Fruit fly (Drosophila melanogaster) Kc167 (cell line): ENCODE results near the gene Ttc1.

Experiments
- Myc ChIP-seq: fragments of >200 bp; optimal IDR thresholded peaks from 2 replicates; lab custom pipeline; 2017; ENCODE audit warnings: missing external identifiers
- Sin3A ChIP-seq: fragments of >200 bp; optimal IDR thresholded peaks from 2 replicates; lab custom pipeline; 2018; ENCODE audit warnings: missing external identifiers
- h ChIP-seq: fragments of >200 bp; optimal IDR thresholded peaks from 3 replicates; lab custom pipeline; 2018; ENCODE audit warnings: missing external identifiers
- insv ChIP-seq: fragments of >200 bp; optimal IDR thresholded peaks from 3 replicates; lab custom pipeline; 2018; ENCODE audit warnings: missing external identifiers
- psq ChIP-seq: fragments of >200 bp; optimal IDR thresholded peaks from 2 replicates; lab custom pipeline; 2017; ENCODE audit warnings: missing external identifiers
- ttk ChIP-seq: sonication (Bioruptor generic); optimal IDR thresholded peaks from 2 replicates; lab custom pipeline; 2017; ENCODE audit warnings: missing external identifiers

Ttc1 gene

dm6 chr3R:16442937-16443336 is at the start of gene Ttc1, which contains the start of gene CG14882:
Gene Ttc1, minus strand, starts transcription at chr3R:16443007.
Gene CG14882, plus strand, starts transcription at chr3R:16443207.
- TF ChIP-seq Sin3A (no peak), Myc (no peak), insv (lab: Kevin White, UChicago) (no peak), psq (lab: Kevin White, UChicago) (no peak), ttk (no peak), h (lab: Kevin White, UChicago) (no peak)

DNA sequence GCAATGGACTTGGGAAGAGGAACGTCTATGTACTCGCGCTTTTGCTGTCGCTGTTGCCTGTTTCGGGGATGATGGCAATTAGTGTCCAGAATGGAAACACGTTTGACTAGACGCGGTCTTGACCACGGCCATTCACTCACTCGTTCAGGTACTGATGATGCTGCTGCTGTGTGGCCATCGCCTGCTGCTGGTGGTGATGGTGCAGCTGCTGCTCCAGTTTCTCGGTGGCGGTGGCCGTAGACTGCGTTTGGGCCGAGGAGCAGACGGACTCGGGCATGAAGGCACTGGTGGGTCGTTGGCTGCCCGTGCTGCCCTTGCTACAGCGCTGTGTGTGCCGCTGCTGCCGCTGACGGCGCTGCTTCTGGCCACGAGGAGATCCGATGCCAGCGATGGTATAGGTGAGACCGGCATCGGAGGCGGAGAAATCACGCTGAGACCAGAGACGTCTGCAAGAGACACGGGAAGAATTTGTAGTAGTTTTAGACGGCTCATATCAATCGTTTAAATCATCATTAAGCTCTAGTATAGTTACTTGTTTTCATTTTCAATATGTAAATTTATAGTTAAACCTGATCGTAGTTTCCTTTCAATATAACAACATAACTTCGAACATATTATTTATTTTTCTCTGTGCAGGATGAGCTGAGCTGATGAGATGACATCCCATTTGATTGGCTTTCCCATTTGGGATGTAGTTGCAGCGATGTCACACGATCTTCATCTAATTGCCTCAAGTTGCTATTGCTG is 42.9 kb upstream of the Ttc1 start:
- TF ChIP-seq insv (lab: Kevin White, UChicago) (no peak), Sin3A (no peak), psq (lab: Kevin White, UChicago) (no peak), Myc (no peak), h (lab: Kevin White, UChicago) (no peak), ttk (no peak)

DNA sequence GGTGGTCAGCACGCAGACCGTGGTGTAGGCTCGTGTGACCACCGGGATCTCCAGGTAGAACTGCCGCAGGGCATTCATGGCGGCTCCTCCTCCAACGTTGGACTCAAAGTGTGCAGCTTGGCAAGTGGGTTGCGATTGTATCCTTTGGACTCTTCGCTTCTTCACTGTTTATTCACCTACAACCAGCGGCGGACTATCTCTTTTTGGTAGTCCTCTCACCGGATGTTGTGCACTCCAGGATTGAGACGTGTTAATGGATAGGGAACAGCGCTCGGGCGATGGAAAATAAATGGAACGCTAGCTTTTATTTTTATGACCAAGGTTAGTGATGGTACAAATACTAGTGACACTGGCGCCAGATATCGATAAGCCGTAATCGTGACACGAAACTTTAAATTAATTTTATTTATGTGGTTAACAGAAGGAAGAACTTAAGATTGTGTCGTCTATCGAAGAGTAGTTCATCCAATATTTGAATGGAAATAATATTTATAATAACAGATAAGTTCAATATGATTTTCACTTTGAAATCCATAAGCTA is 41.1 kb upstream of the Ttc1 start, which contains the start of gene Der-2:
Gene Der-2 (minus strand): TSS at position 347 of the 541 bp plus-strand sequence.
- TF ChIP-seq Myc: no peak
- no peak for TF ChIP-seq Sin3A
- TF ChIP-seq insv (lab: Kevin White, UChicago): no peak
- TF ChIP-seq ttk: no peak
- no peak for TF ChIP-seq h (lab: Kevin White, UChicago)
- no peak for TF ChIP-seq psq (lab: Kevin White, UChicago)

DNA sequence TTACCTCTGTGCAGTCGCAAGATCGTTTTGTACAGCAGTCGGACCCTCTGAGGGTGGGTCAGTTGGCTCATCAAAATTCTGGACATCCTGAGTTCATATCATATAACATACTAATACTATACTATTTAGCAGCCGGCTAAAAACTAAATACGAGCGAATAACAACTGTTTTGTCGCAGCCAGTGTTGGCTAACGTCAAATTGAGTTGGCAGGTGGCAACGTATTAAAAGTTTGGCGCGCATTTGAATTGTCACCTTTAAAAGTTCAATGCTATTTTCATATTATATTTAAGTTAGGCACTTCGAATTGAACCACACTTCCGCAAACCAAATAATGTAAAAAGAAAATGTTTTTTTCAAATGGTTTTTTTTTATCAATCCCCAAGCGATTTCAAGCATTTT is 39.5 kb upstream of the Ttc1 start, which contains the start of gene Sdhaf3:
Gene Sdhaf3 (minus strand): TSS at position 177 of the 400 bp plus-strand sequence.
- TF ChIP-seq insv (lab: Kevin White, UChicago): no peak
- TF ChIP-seq psq (lab: Kevin White, UChicago): no peak
- no peak for TF ChIP-seq Sin3A
- TF ChIP-seq h (lab: Kevin White, UChicago): no peak
- no peak for TF ChIP-seq ttk
- no peak for TF ChIP-seq Myc

DNA sequence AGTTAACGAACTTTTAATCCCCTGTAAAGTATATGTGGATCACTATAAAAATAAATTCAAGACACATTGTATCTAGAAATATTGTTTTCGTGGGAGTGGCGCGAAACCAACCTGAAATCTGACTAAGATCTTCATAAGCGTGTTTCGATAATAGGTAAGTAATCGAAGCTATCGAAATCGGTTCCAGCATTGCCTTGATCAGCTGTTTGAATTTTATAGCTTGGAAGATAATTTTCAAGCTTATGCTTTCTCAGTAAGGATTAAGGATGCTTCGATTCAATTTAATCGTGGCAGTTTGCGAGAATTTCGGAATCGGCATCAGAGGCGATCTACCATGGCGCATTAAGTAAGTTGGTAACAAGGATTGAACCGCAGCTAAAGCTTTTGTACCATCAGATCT is 38.2 kb upstream of the Ttc1 start, which contains the start of gene Dhfr:
Gene Dhfr (plus strand): TSS at position 173 of the 400 bp plus-strand sequence.
- no peak for TF ChIP-seq ttk

DNA sequence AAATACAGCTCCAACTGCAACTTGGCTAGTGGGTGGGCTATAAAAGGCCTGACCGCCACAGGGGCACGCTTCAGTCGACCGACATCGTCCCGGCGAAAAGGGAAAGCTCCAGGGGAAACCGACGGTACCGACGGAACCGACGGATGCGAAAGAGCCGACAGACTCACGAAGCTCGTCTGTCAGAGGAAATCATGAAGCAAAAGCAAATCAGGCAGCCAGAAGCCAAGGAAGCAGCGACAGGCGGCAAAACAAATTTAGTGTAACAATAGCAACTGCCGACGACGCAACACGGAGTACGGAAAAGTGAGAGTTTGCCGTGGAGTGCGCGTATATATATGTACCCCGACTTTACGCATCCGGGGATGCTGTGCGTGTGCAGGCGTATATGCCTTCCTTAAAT is 34.2 kb upstream of the Ttc1 start, which contains the start of gene Gyc89Db:
Gene Gyc89Db (plus strand): TSS at position 78 of the 400 bp plus-strand sequence.
- TF ChIP-seq Sin3A: no peak
- no peak for TF ChIP-seq Myc
- TF ChIP-seq psq (lab: Kevin White, UChicago): no peak
- no peak for TF ChIP-seq h (lab: Kevin White, UChicago)
- no peak for TF ChIP-seq ttk
- no peak for TF ChIP-seq insv (lab: Kevin White, UChicago)

dm6 chr3R:16476472-16476871 is 33.7 kb upstream of the Ttc1 start:
- TF ChIP-seq Sin3A: no peak
- TF ChIP-seq Myc: no peak
- TF ChIP-seq insv (lab: Kevin White, UChicago): no peak
- TF ChIP-seq ttk: no peak
- TF ChIP-seq psq (lab: Kevin White, UChicago): no peak
- TF ChIP-seq h (lab: Kevin White, UChicago): no peak

DNA sequence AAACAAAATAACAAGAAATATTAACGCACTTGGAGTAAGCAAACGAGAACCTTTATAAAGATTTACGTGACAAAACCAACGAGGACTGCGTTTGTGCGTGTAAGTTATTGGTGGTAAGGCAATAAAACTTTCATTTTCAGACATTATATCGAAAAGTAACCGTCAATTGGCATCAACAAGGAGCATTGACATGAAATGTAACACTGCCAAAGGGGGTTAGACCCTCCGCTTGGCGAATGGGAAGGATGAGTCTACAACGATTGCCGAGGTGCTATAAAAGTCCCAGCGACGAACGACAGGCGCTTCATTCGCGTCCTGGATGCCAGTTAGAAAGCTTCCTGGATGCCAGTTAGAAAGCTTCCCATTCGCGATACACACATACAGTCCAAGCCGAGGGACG is 29.5 kb upstream of the Ttc1 start, which contains the start of gene Gyc89Da:
Gene Gyc89Da (plus strand): TSS at position 301 of the 400 bp plus-strand sequence.
- TF ChIP-seq ttk: no peak
- no peak for TF ChIP-seq Sin3A
- no peak for TF ChIP-seq psq (lab: Kevin White, UChicago)
- TF ChIP-seq h (lab: Kevin White, UChicago): no peak
- TF ChIP-seq Myc: no peak

DNA sequence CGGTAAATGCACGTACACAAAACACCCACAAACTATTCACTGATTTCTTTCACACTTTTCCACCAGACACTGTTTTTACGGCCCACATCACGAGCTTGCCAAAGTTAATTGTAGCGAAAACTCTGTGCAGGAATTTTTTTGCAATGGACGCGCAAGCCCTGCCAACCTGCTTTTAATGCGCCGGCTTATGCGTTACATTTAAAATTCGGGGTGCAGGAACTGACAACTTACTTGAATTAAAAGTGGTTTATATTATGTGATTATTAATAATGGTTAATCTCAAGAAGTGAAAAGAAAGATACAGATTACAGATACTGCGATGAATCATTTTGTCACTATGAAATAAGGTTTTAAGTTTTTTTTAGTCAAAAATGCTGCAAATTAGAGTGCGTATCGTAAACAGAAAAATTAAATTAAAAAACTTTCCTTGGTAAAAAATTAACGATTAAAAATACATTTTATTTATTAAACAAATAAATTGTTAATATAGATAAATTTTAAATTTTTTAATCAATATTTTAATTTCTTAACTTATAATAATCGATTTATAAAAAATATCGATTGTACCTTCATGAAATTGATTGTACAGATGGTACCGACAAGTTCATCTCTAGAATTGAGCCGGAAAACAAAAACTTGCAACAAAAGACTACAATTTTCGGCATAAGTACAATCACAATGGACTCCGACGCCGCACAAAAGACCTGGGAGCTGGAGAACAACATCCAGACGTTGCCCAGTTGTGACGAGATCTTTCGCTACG is 26.9 kb upstream of the Ttc1 start, which contains the start of the genes CG42232 and CSN5:
Gene CG42232 (minus strand): TSS at position 163 of the 763 bp plus-strand sequence.
Gene CSN5 (plus strand): TSS at position 599 of the 763 bp plus-strand sequence.
- TF ChIP-seq psq (lab: Kevin White, UChicago): no peak
- no peak for TF ChIP-seq Sin3A
- TF ChIP-seq h (lab: Kevin White, UChicago): no peak
- TF ChIP-seq Myc: no peak
- no peak for TF ChIP-seq insv (lab: Kevin White, UChicago)
- TF ChIP-seq ttk: no peak

- TF ChIP-seq insv (lab: Kevin White, UChicago): no peak
- TF ChIP-seq h (lab: Kevin White, UChicago): no peak
- TF ChIP-seq Sin3A: no peak
- TF ChIP-seq Myc: no peak
- no peak for TF ChIP-seq psq (lab: Kevin White, UChicago)
- no peak for TF ChIP-seq ttk
These were observed 25.7 kb upstream of the Ttc1 start for dm6 chr3R:16468556-16468955.

DNA sequence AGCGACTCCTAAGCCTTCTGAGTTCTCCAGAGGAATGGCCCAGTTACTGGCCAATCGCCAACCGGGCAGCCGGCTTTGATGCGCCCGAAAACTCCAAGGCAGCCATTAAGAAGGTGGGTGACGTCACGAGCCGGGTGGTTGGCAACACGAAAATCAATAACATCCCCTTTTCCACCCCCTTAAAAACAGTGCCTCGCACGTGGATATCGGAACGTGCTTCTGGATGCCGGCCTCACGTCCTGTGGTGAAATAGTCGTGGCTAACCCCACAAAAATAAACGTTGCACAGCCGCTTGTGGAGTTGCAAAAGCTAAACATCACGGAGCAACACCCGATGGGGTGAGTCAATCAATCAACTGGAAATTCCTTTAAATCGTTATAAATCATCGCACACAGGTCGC is 13.8 kb upstream of the Ttc1 start:
- TF ChIP-seq insv (lab: Kevin White, UChicago): no peak
- TF ChIP-seq Myc: no peak
- TF ChIP-seq Sin3A: no peak
- TF ChIP-seq h (lab: Kevin White, UChicago): no peak
- no peak for TF ChIP-seq psq (lab: Kevin White, UChicago)
- no peak for TF ChIP-seq ttk

- TF ChIP-seq psq (lab: Kevin White, UChicago) (no peak), h (lab: Kevin White, UChicago) (no peak), ttk (no peak), insv (lab: Kevin White, UChicago) (no peak), Myc (no peak), Sin3A (no peak)
These were observed 13.1 kb upstream of the Ttc1 start, which contains the start of gene CG14883 for dm6 chr3R:16455875-16456274. Gene CG14883, plus strand, starts transcription at chr3R:16456052.
